Worm (Caenorhabditis elegans) whole organism, late embryonic: Measurements from ENCODE around the gene fip-2.

ENCODE experiments used
- C08G9.2 ChIP-seq: sonication (generic microtip); optimal IDR thresholded peaks from 2 replicates; lab custom pipeline; 2016; ENCODE audit warnings: mild to moderate bottlenecking, missing genetic modification characterization, moderate library complexity, missing compliant biosample characterization
- F13H6.1 ChIP-seq: sonication (generic microtip); optimal IDR thresholded peaks from 2 replicates; lab custom pipeline; 2016; ENCODE audit warnings: missing genetic modification characterization, missing compliant biosample characterization
- T23F11.4 ChIP-seq: fragments of 200-800 bp; sonication (Bioruptor generic); optimal IDR thresholded peaks from 2 replicates; lab custom pipeline; 2018; ENCODE audit warnings: mild to moderate bottlenecking, missing genetic modification characterization, missing compliant biosample characterization
- Y22D7AL.16 ChIP-seq: sonication (generic microtip); optimal IDR thresholded peaks from 2 replicates; lab custom pipeline; 2016; ENCODE audit warnings: missing genetic modification characterization, missing compliant biosample characterization
- ama-1 ChIP-seq: fragments of 150-350 bp; optimal IDR thresholded peaks from 2 replicates; lab custom pipeline; 2014
- ceh-14 ChIP-seq: sonication (generic microtip); optimal IDR thresholded peaks from 2 replicates; lab custom pipeline; 2016; ENCODE audit warnings: missing genotype, missing genetic modification characterization, missing compliant biosample characterization
- ceh-2 ChIP-seq: sonication (generic microtip); optimal IDR thresholded peaks from 2 replicates; lab custom pipeline; 2016; ENCODE audit warnings: missing genotype, missing genetic modification characterization, missing compliant biosample characterization
- ceh-24 ChIP-seq: sonication (generic microtip); optimal IDR thresholded peaks from 2 replicates; lab custom pipeline; 2016; ENCODE audit warnings: mild to moderate bottlenecking, missing genetic modification characterization, missing compliant biosample characterization
- ceh-30 ChIP-seq: fragments of 150-350 bp; optimal IDR thresholded peaks from 2 replicates; lab custom pipeline; 2014; ENCODE audit warnings: missing biosample characterization, missing genetic modification characterization
- ceh-34 ChIP-seq: sonication (generic microtip); optimal IDR thresholded peaks from 2 replicates; lab custom pipeline; 2016; ENCODE audit warnings: mild to moderate bottlenecking, missing genetic modification characterization, missing compliant biosample characterization
- ceh-45 ChIP-seq: fragments of 200-800 bp; sonication (Bioruptor generic); IDR thresholded peaks from 2 replicates; pipeline ENCODE4 v1.3.6; 2022; ENCODE audit warnings: missing genetic modification reagents, missing genetic modification characterization, missing compliant biosample characterization
- ceh-6 ChIP-seq: fragments of 200-800 bp; sonication (Bioruptor generic); optimal IDR thresholded peaks from 2 replicates; lab custom pipeline; 2018; ENCODE audit warnings: mild to moderate bottlenecking, missing genetic modification characterization, missing compliant biosample characterization
- dmd-4 ChIP-seq: sonication (generic microtip); optimal IDR thresholded peaks from 2 replicates; lab custom pipeline; 2016; ENCODE audit warnings: borderline replicate concordance, missing genetic modification characterization, missing compliant biosample characterization
- dve-1 ChIP-seq: sonication (generic microtip); optimal IDR thresholded peaks from 2 replicates; lab custom pipeline; 2017; ENCODE audit warnings: antibody characterized with exemption, mild to moderate bottlenecking, missing genetic modification characterization, missing compliant biosample characterization
- elt-2 ChIP-seq: sonication (generic microtip); optimal IDR thresholded peaks from 2 replicates; lab custom pipeline; 2016; ENCODE audit warnings: missing genetic modification reagents, missing genetic modification characterization, missing compliant biosample characterization
- elt-4 ChIP-seq: sonication (generic microtip); optimal IDR thresholded peaks from 2 replicates; lab custom pipeline; 2016; ENCODE audit warnings: missing genetic modification characterization, missing compliant biosample characterization
- ets-4 ChIP-seq: sonication (generic microtip); optimal IDR thresholded peaks from 2 replicates; lab custom pipeline; 2016; ENCODE audit warnings: missing genetic modification characterization, missing compliant biosample characterization
- eyg-1 ChIP-seq: sonication (generic microtip); optimal IDR thresholded peaks from 2 replicates; lab custom pipeline; 2016; ENCODE audit warnings: missing genotype, missing genetic modification characterization, missing compliant biosample characterization
- fkh-6 ChIP-seq: sonication (generic microtip); optimal IDR thresholded peaks from 2 replicates; lab custom pipeline; 2016; ENCODE audit warnings: missing genetic modification characterization, missing compliant biosample characterization
- hlh-15 ChIP-seq: sonication (generic microtip); optimal IDR thresholded peaks from 2 replicates; lab custom pipeline; 2016; ENCODE audit warnings: missing genetic modification characterization, missing compliant biosample characterization
- hlh-6 ChIP-seq: sonication (generic microtip); optimal IDR thresholded peaks from 2 replicates; lab custom pipeline; 2016; ENCODE audit warnings: missing genotype, missing genetic modification characterization, missing compliant biosample characterization
- lin-11 ChIP-seq: fragments of 200-800 bp; sonication (Bioruptor generic); optimal IDR thresholded peaks from 2 replicates; lab custom pipeline; 2018; ENCODE audit warnings: mild to moderate bottlenecking, missing genetic modification characterization, missing compliant biosample characterization
- mec-3 ChIP-seq: sonication (generic microtip); optimal IDR thresholded peaks from 2 replicates; lab custom pipeline; 2016; ENCODE audit warnings: borderline replicate concordance, missing genetic modification characterization, missing compliant biosample characterization
- npax-4 ChIP-seq: sonication (generic microtip); optimal IDR thresholded peaks from 2 replicates; lab custom pipeline; 2016; ENCODE audit warnings: missing genetic modification characterization, missing compliant biosample characterization
- pha-2 ChIP-seq: sonication (generic microtip); optimal IDR thresholded peaks from 2 replicates; lab custom pipeline; 2017; ENCODE audit warnings: mild to moderate bottlenecking, missing genetic modification characterization, missing compliant biosample characterization
- pqm-1 ChIP-seq: sonication (generic microtip); optimal IDR thresholded peaks from 2 replicates; lab custom pipeline; 2016; ENCODE audit warnings: missing genetic modification characterization, missing compliant biosample characterization
- ref-2 ChIP-seq: sonication (generic microtip); optimal IDR thresholded peaks from 2 replicates; lab custom pipeline; 2016; ENCODE audit warnings: missing genetic modification characterization, missing compliant biosample characterization
- sdc-2 ChIP-seq: sonication (generic microtip); optimal IDR thresholded peaks from 2 replicates; lab custom pipeline; 2016; ENCODE audit warnings: missing genotype, missing genetic modification characterization, missing compliant biosample characterization
- sox-4 ChIP-seq: sonication (generic microtip); optimal IDR thresholded peaks from 2 replicates; lab custom pipeline; 2017; ENCODE audit warnings: mild to moderate bottlenecking, missing genetic modification characterization, inconsistent platforms, missing compliant biosample characterization
- syd-9 ChIP-seq: sonication (generic microtip); optimal IDR thresholded peaks from 2 replicates; lab custom pipeline; 2016; ENCODE audit warnings: mild to moderate bottlenecking, missing genetic modification characterization, moderate library complexity, missing compliant biosample characterization
- tbx-2 ChIP-seq: sonication (generic microtip); optimal IDR thresholded peaks from 2 replicates; lab custom pipeline; 2016; ENCODE audit warnings: missing genetic modification characterization, missing compliant biosample characterization
- ttx-3 ChIP-seq: sonication (generic microtip); optimal IDR thresholded peaks from 2 replicates; lab custom pipeline; 2016; ENCODE audit warnings: missing genetic modification reagents, missing genetic modification characterization, missing compliant biosample characterization
- zip-5 ChIP-seq: sonication (generic microtip); optimal IDR thresholded peaks from 2 replicates; lab custom pipeline; 2016; ENCODE audit warnings: missing genetic modification characterization, missing compliant biosample characterization
- ztf-16 ChIP-seq: sonication (generic microtip); optimal IDR thresholded peaks from 2 replicates; lab custom pipeline; 2017; ENCODE audit warnings: missing genetic modification characterization, missing compliant biosample characterization

The fip-2 gene

DNA sequence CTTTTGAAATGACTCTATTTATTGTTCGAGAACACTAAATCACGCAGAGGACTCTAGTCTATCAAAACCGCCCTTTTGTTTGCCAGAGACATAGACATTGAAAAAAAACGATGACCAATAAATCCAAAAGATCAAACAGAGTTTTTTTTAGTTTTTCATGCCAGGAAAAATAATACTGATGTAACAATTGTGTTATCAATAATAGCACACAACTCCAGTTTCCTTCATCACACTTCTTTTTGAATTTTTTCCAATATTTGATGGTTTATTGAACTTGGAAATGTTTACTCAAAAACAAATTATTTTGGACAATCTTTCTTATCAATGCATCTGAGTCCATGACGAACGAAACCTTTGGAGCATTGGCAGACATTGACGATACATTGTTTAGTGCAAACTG is 13.8 kb upstream of the fip-2 start, which contains the start of gene C25E10.8:
TSS of gene C25E10.8 (minus strand) at position 101 of the 400 bp plus-strand sequence.
- TF ChIP-seq ceh-14 (tag; lab: Kevin White, UChicago), result no peak
- no peak for TF ChIP-seq npax-4 (tag; lab: Kevin White, UChicago)
- TF ChIP-seq hlh-15 (tag; lab: Kevin White, UChicago), result no peak
- no peak for TF ChIP-seq sox-4 (tag; lab: Kevin White, UChicago)
- no peak for TF ChIP-seq tbx-2
- TF ChIP-seq pqm-1 (tag; lab: Kevin White, UChicago), result no peak
- TF ChIP-seq ets-4 (tag; lab: Kevin White, UChicago), result no peak
- TF ChIP-seq dve-1, result no peak
- TF ChIP-seq eyg-1 (tag; lab: Kevin White, UChicago), result no peak
- TF ChIP-seq hlh-6 (tag; lab: Kevin White, UChicago), result no peak
- TF ChIP-seq C08G9.2 (tag; lab: Kevin White, UChicago), result no peak
- no peak for TF ChIP-seq T23F11.4 (GFP tag; lab: Kevin White, UChicago)
- no peak for TF ChIP-seq pha-2 (tag; lab: Kevin White, UChicago)
- no peak for TF ChIP-seq sdc-2 (tag; lab: Kevin White, UChicago)
- no peak for TF ChIP-seq dmd-4
- TF ChIP-seq ttx-3 (tag; lab: Kevin White, UChicago), result no peak
- no peak for TF ChIP-seq ceh-30 (tag; lab: Kevin White, UChicago)
- no peak for TF ChIP-seq ceh-6 (GFP tag; lab: Kevin White, UChicago)
- TF ChIP-seq zip-5 (tag; lab: Kevin White, UChicago), result no peak

DNA sequence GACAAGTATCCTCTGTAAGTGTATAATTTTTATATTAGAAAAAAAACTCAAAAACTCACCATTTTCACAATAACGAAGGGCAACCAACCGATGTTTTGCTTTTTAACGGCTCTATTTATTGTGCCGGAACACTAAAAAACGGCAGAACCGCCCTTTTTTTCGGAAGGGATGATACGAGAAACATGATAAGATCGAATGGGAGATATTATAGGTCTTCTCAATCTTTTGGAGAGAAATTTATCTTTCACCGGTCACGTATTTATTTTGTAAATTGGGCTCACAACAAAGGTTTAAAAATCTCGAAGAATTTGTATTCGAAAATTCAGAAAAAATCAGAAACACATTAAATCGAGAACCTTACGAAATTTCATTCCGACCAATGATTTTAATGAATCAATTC is 13.0 kb upstream of the fip-2 start, which contains the start of gene swm-1:
TSS of gene swm-1 (minus strand) at position 101 of the 400 bp plus-strand sequence.
- no peak for TF ChIP-seq lin-11 (tag; lab: Kevin White, UChicago)
- no peak for TF ChIP-seq ceh-30 (tag; lab: Kevin White, UChicago)
- TF ChIP-seq hlh-15 (tag; lab: Kevin White, UChicago), result no peak
- no peak for TF ChIP-seq sox-4 (tag; lab: Kevin White, UChicago)
- TF ChIP-seq fkh-6 (tag; lab: Kevin White, UChicago), result no peak
- TF ChIP-seq ama-1 (lab: Kevin White, UChicago), result no peak
- TF ChIP-seq elt-4 (tag; lab: Kevin White, UChicago), result no peak
- TF ChIP-seq ceh-45 (GFP tag; lab: Robert Waterston, UW), result no peak
- no peak for TF ChIP-seq ceh-34
- no peak for TF ChIP-seq dve-1
- no peak for TF ChIP-seq elt-2 (tag; lab: Kevin White, UChicago)
- TF ChIP-seq ceh-14 (tag; lab: Kevin White, UChicago), result no peak
- TF ChIP-seq ceh-24 (tag; lab: Kevin White, UChicago), result no peak

DNA sequence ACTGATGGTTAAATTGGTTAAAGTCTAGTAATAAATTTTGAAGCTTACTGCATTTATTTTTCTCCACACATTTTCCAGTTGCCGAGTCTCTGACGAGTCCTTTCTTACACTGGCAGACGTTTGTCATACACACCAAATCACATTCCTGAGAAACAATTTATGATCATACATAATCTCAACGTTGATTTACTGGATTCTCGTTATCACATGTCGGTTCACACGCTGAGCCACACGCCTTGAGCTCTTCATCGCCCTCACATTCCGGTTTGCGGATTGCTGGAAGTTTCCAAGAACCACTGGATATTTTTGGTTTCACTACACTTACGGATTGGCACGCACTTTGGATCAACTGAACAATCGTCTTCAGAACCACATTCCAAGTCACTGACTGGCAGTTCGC is 12.1 kb upstream of the fip-2 start:
- TF ChIP-seq ceh-14 (tag; lab: Kevin White, UChicago) (no peak), T23F11.4 (GFP tag; lab: Kevin White, UChicago) (no peak), C08G9.2 (tag; lab: Kevin White, UChicago) (no peak), ttx-3 (tag; lab: Kevin White, UChicago) (no peak), dve-1 (no peak), fkh-6 (tag; lab: Kevin White, UChicago) (no peak), mec-3 (tag; lab: Kevin White, UChicago) (no peak), zip-5 (tag; lab: Kevin White, UChicago) (no peak), sdc-2 (tag; lab: Kevin White, UChicago) (no peak), syd-9 (no peak), Y22D7AL.16 (tag; lab: Kevin White, UChicago) (no peak), pha-2 (tag; lab: Kevin White, UChicago) (no peak), dmd-4 (no peak), ceh-2 (tag; lab: Kevin White, UChicago) (no peak), ceh-30 (tag; lab: Kevin White, UChicago) (no peak)

DNA sequence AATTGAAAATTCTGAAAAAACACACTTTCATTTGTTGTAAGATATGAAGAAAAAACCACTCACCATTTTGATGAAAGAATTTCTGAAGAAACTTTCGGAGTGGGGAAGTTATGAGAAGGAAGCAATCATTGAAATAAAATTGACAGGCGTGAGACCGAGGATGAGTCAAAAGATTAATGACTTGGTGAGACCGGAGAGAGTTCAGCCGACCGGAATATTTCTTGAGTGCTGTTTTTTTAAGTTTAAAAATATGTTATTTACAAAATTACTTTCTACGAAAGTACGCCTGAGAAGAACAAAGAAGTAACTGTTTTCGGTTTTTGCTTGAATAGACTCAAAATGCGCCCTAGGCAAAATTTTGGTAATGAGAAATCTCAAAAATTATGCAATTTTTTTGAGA is 11.5 kb upstream of the fip-2 start, which contains the start of gene C25E10.10:
TSS of gene C25E10.10 (minus strand) at position 101 of the 400 bp plus-strand sequence.
- TF ChIP-seq lin-11 (tag; lab: Kevin White, UChicago), result no peak
- TF ChIP-seq T23F11.4 (GFP tag; lab: Kevin White, UChicago), result no peak
- no peak for TF ChIP-seq ceh-34
- no peak for TF ChIP-seq F13H6.1 (tag; lab: Kevin White, UChicago)
- TF ChIP-seq ets-4 (tag; lab: Kevin White, UChicago), result no peak
- TF ChIP-seq ref-2 (tag; lab: Kevin White, UChicago), result no peak
- no peak for TF ChIP-seq ztf-16 (tag; lab: Kevin White, UChicago)
- TF ChIP-seq pha-2 (tag; lab: Kevin White, UChicago), result no peak
- TF ChIP-seq fkh-6 (tag; lab: Kevin White, UChicago), result no peak
